Worm (Caenorhabditis elegans) whole organism, mixed stage, embryonic: ENCODE results near the gene F57A8.6.

Experiments
- ces-1 ChIP-seq: fragments of 150-350 bp; optimal IDR thresholded peaks from 2 replicates; lab custom pipeline; 2014; ENCODE audit warnings: missing biosample characterization, missing genetic modification reagents, missing genetic modification characterization
- elt-1 ChIP-seq: sonication (generic microtip); optimal IDR thresholded peaks from 2 replicates; lab custom pipeline; 2017; ENCODE audit warnings: missing genetic modification characterization, mild to moderate bottlenecking, missing compliant biosample characterization, antibody characterized with exemption, moderate library complexity, borderline replicate concordance; ENCODE audit not compliant: insufficient read depth
- ham-2 ChIP-seq: fragments of 200-800 bp; sonication (Bioruptor generic); optimal IDR thresholded peaks from 2 replicates; lab custom pipeline; 2018; ENCODE audit warnings: mild to moderate bottlenecking, missing genetic modification characterization, missing compliant biosample characterization
- lin-13 ChIP-seq: fragments of 150-350 bp; optimal IDR thresholded peaks from 2 replicates; lab custom pipeline; 2014; ENCODE audit warnings: missing biosample characterization, missing genetic modification characterization
- lsy-2 ChIP-seq: fragments of 150-350 bp; optimal IDR thresholded peaks from 2 replicates; lab custom pipeline; 2014; ENCODE audit warnings: missing biosample characterization, missing genetic modification characterization
- mls-2 ChIP-seq: sonication (generic microtip); optimal IDR thresholded peaks from 2 replicates; lab custom pipeline; 2016; ENCODE audit warnings: mild to moderate bottlenecking, missing genetic modification characterization, moderate library complexity, missing compliant biosample characterization
- nhr-237 ChIP-seq: fragments of 150-350 bp; optimal IDR thresholded peaks from 2 replicates; lab custom pipeline; 2014; ENCODE audit warnings: missing biosample characterization, missing genetic modification characterization
- nhr-28 ChIP-seq: fragments of 150-350 bp; optimal IDR thresholded peaks from 2 replicates; lab custom pipeline; 2014; ENCODE audit warnings: missing biosample characterization, missing genetic modification characterization
- nhr-76 ChIP-seq: sonication (generic microtip); optimal IDR thresholded peaks from 2 replicates; lab custom pipeline; 2017; ENCODE audit warnings: missing biosample characterization, missing genetic modification characterization
- snpc-4 ChIP-seq: fragments of 150-350 bp; optimal IDR thresholded peaks from 2 replicates; lab custom pipeline; 2014; ENCODE audit warnings: missing biosample characterization, missing genetic modification characterization
- unc-62 ChIP-seq: fragments of 150-350 bp; optimal IDR thresholded peaks from 2 replicates; lab custom pipeline; 2014; ENCODE audit warnings: missing biosample characterization, missing genetic modification reagents, missing genetic modification characterization

DNA sequence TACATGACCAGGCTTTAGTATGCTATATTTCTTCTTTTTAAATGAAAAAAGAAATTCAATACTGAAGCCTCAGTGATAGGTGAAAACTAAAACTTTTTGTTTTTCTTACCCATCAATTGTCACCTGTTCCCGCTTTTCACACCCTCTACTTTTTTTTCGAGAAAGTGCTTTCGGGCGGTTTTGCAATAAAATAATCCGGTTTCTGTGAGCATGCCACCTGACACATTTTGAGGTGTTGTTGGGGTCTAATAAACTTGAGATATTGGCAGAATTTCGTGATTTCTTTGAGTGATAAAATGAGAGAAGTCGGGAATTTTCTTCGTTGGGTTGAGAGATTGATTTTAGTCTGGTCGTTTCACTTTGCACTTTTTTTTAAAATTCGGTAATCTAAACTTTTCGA is 13.7 kb downstream of the F57A8.6 start:
- TF ChIP-seq nhr-28 (no peak), ces-1 (no peak), lsy-2 (tag; lab: Kevin White, UChicago) (no peak), ham-2 (GFP tag; lab: Kevin White, UChicago) (no peak), elt-1 (tag; lab: Kevin White, UChicago) (no peak), mls-2 (tag; lab: Kevin White, UChicago) (no peak), snpc-4 (tag; lab: Kevin White, UChicago) (no peak), nhr-237 (tag; lab: Kevin White, UChicago) (no peak), nhr-76 (no peak), lin-13 (no peak), unc-62 (GFP tag; lab: Kevin White, UChicago) (no peak)
